Worm (Caenorhabditis elegans): ENCODE results near the gene pnn-1.

DNA sequence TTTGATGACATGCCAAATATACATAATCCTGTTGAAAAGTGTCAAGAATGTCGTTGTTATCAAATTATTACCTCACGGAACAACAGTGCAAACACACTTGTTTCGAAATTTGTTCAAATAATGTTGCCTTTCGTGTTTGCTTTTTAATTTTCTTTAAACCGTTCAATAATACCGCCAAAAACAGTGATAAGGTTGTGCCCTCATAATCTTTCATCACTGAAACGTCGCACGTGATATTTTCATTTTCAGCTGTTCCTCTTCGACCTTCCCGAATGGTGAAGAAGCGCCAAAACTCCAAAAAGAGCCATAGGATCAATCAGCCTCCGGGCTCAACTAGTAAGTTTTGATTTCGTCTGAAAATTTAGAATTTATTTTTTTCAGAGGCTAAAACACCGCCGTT lies 31.2 kb downstream of the pnn-1 start, which contains the start of gene inft-2:
- TF ChIP-seq T22C8.4 (GFP tag; IDR thresholded peaks at IDR 0.05): no peak
- no peak for TF ChIP-seq flt-1 (GFP tag; IDR thresholded peaks at IDR 0.05)
- no peak for TF ChIP-seq cog-1 (tag; optimal IDR thresholded peaks at IDR 0.05)
- no peak for TF ChIP-seq ztf-29 (GFP tag; IDR thresholded peaks at IDR 0.05)
